Fruit fly (Drosophila melanogaster) whole organism, embryonic: ENCODE results near the gene CG31278.

Experiments
- Bgb ChIP-seq: fragments of 200-800 bp; sonication (Bioruptor generic); IDR thresholded peaks from 2 replicates; pipeline ENCODE4 v1.3.6; 2022; ENCODE audit warnings: missing biosample characterization, missing genetic modification characterization; ENCODE audit not compliant: partially characterized antibody
- BtbVII ChIP-seq: fragments of 200-800 bp; sonication (Bioruptor generic); optimal IDR thresholded peaks from 3 replicates; lab custom pipeline; 2017; ENCODE audit warnings: missing biosample characterization, mild to moderate bottlenecking, missing genetic modification characterization
- Bteb2 ChIP-seq: fragments of 200-800 bp; sonication (Bioruptor generic); optimal IDR thresholded peaks from 2 replicates; lab custom pipeline; 2016; ENCODE audit warnings: missing biosample characterization, missing genetic modification characterization
- CG10321 ChIP-seq: fragments of 200-800 bp; sonication (Bioruptor generic); IDR thresholded peaks from 2 replicates; pipeline ENCODE4 v1.3.6; 2022; ENCODE audit warnings: missing biosample characterization, missing genetic modification characterization
- CG11504 ChIP-seq: fragments of 200-800 bp; sonication (Bioruptor generic); optimal IDR thresholded peaks from 3 replicates; lab custom pipeline; 2019; ENCODE audit warnings: missing biosample characterization, mild to moderate bottlenecking, missing genetic modification characterization, moderate library complexity
- CG12071 ChIP-seq: fragments of 200-800 bp; sonication (Bioruptor generic); optimal IDR thresholded peaks from 3 replicates; lab custom pipeline; 2018; ENCODE audit warnings: missing biosample characterization, mild to moderate bottlenecking, missing genetic modification characterization
- CG14710 ChIP-seq: fragments of 200-800 bp; sonication (Bioruptor generic); optimal IDR thresholded peaks from 3 replicates; lab custom pipeline; 2019; ENCODE audit warnings: missing biosample characterization, mild to moderate bottlenecking, missing genetic modification characterization, moderate library complexity
- CG1647 ChIP-seq: fragments of 200-800 bp; sonication (Bioruptor generic); optimal IDR thresholded peaks from 3 replicates; lab custom pipeline; 2016; ENCODE audit warnings: missing biosample characterization, missing genetic modification characterization
- CG1792 ChIP-seq: fragments of 200-800 bp; sonication (Bioruptor generic); optimal IDR thresholded peaks from 2 replicates; lab custom pipeline; 2016; ENCODE audit warnings: missing biosample characterization, missing genetic modification characterization
- CG2712 ChIP-seq: fragments of 200-800 bp; optimal IDR thresholded peaks from 3 replicates; lab custom pipeline; 2019; ENCODE audit warnings: missing biosample characterization, mild to moderate bottlenecking, missing genetic modification characterization, moderate library complexity
- CG3995 ChIP-seq: fragments of 200-800 bp; sonication (Bioruptor generic); optimal IDR thresholded peaks from 3 replicates; lab custom pipeline; 2016; ENCODE audit warnings: missing biosample characterization, missing genetic modification characterization
- CG7987 ChIP-seq: fragments of 200-800 bp; sonication (Bioruptor generic); optimal IDR thresholded peaks from 2 replicates; lab custom pipeline; 2018; ENCODE audit warnings: missing biosample characterization, mild to moderate bottlenecking, missing genetic modification characterization, moderate library complexity
- Dbx ChIP-seq: fragments of 200-800 bp; sonication (Bioruptor generic); IDR thresholded peaks from 3 replicates; pipeline ENCODE4 v1.3.6; 2022; ENCODE audit warnings: missing biosample characterization, missing genetic modification characterization
- Doc2 ChIP-seq: fragments of 200-800 bp; sonication (Bioruptor generic); IDR thresholded peaks from 2 replicates; pipeline ENCODE4 v1.3.6; 2022; ENCODE audit warnings: missing biosample characterization, missing genetic modification characterization
- E2f1 ChIP-seq: fragments of 200-800 bp; sonication (Bioruptor generic); IDR thresholded peaks from 2 replicates; pipeline ENCODE4 v1.3.6; 2022; ENCODE audit warnings: missing biosample characterization, missing genetic modification characterization
- Hr3 ChIP-seq: fragments of 200-800 bp; sonication (Bioruptor generic); optimal IDR thresholded peaks from 3 replicates; lab custom pipeline; 2016; ENCODE audit warnings: missing biosample characterization, missing genetic modification characterization
- Lhr ChIP-seq: fragments of 200-800 bp; sonication (Bioruptor generic); optimal IDR thresholded peaks from 3 replicates; lab custom pipeline; 2017; ENCODE audit warnings: mild to moderate bottlenecking, missing biosample characterization, missing genetic modification reagents, missing genetic modification characterization
- Lpt ChIP-seq: fragments of >200 bp; optimal IDR thresholded peaks from 2 replicates; lab custom pipeline; 2018; ENCODE audit warnings: missing biosample characterization, missing genetic modification characterization
- MBD-R2 ChIP-seq: fragments of 200-800 bp; sonication (Bioruptor generic); IDR thresholded peaks from 2 replicates; pipeline ENCODE4 v1.3.6; 2022; ENCODE audit warnings: missing biosample characterization, missing genetic modification characterization
- MTF-1 ChIP-seq: fragments of 200-800 bp; sonication (Bioruptor generic); optimal IDR thresholded peaks from 2 replicates; lab custom pipeline; 2018; ENCODE audit warnings: missing biosample characterization, mild to moderate bottlenecking, missing genetic modification characterization, borderline replicate concordance
- Med ChIP-seq: fragments of 200-800 bp; sonication (Bioruptor generic); peaks from one replicate; lab custom pipeline; 2016; ENCODE audit warnings: missing biosample characterization, missing genetic modification characterization, mild to moderate bottlenecking, inconsistent platforms, moderate library complexity
- Mes4 ChIP-seq: fragments of 200-800 bp; sonication (Bioruptor generic); optimal IDR thresholded peaks from 2 replicates; lab custom pipeline; 2016; ENCODE audit warnings: missing biosample characterization, missing genetic modification characterization
- Mrtf ChIP-seq: fragments of 200-800 bp; sonication (Bioruptor generic); IDR thresholded peaks from 3 replicates; pipeline ENCODE4 v1.3.6; 2022; ENCODE audit warnings: missing biosample characterization, missing genetic modification characterization
- Rx ChIP-seq: fragments of 200-800 bp; sonication (Bioruptor generic); IDR thresholded peaks from 2 replicates; pipeline ENCODE4 v1.3.6; 2022; ENCODE audit warnings: missing biosample characterization, missing genetic modification characterization
- Vsx1 ChIP-seq: fragments of 200-800 bp; sonication (Bioruptor generic); optimal IDR thresholded peaks from 2 replicates; lab custom pipeline; 2017; ENCODE audit warnings: missing biosample characterization, mild to moderate bottlenecking, missing genetic modification characterization, missing genetic modification reagents
- ara ChIP-seq: fragments of 200-800 bp; sonication (Bioruptor generic); IDR thresholded peaks from 2 replicates; pipeline ENCODE4 v1.3.6; 2022; ENCODE audit warnings: missing biosample characterization, missing genetic modification characterization
- cad ChIP-seq: fragments of >200 bp; optimal IDR thresholded peaks from 2 replicates; lab custom pipeline; 2017; ENCODE audit warnings: missing biosample characterization, missing genetic modification characterization
- cg ChIP-seq: fragments of 200-800 bp; sonication (Bioruptor generic); optimal IDR thresholded peaks from 3 replicates; lab custom pipeline; 2019; ENCODE audit warnings: missing biosample characterization, mild to moderate bottlenecking, missing genetic modification characterization, moderate library complexity
- chinmo ChIP-seq: fragments of 200-800 bp; sonication (Bioruptor generic); IDR thresholded peaks from 4 replicates; pipeline ENCODE4 v1.3.6; 2022; ENCODE audit warnings: missing biosample characterization, missing genetic modification characterization; ENCODE audit not compliant: partially characterized antibody
- chn ChIP-seq: fragments of 200-800 bp; sonication (Bioruptor generic); optimal IDR thresholded peaks from 2 replicates; lab custom pipeline; 2016; ENCODE audit warnings: missing biosample characterization, missing genetic modification characterization
- corto ChIP-seq: fragments of 200-800 bp; sonication (Bioruptor generic); optimal IDR thresholded peaks from 2 replicates; lab custom pipeline; 2016; ENCODE audit warnings: missing biosample characterization, mild to moderate bottlenecking, missing genetic modification characterization, moderate library complexity
- danr ChIP-seq: fragments of 200-800 bp; sonication (Bioruptor generic); IDR thresholded peaks from 2 replicates; pipeline ENCODE4 v1.3.6; 2022; ENCODE audit warnings: missing biosample characterization, missing genetic modification characterization
- dpn ChIP-seq, 2 experiments: fragments of 200-800 bp; sonication (Bioruptor generic); optimal IDR thresholded peaks; 3 replicates each; lab custom pipeline; 2016; ENCODE audit warnings: missing biosample characterization in 2 of 2, missing genetic modification characterization in 2 of 2
- fru ChIP-seq: fragments of >200 bp; optimal IDR thresholded peaks from 2 replicates; lab custom pipeline; 2017
- jigr1 ChIP-seq: fragments of 200-800 bp; sonication (Bioruptor generic); IDR thresholded peaks from 3 replicates; pipeline ENCODE4 v1.3.6; 2022; ENCODE audit warnings: missing biosample characterization, missing genetic modification characterization
- knrl ChIP-seq: fragments of 200-800 bp; sonication (Bioruptor generic); IDR thresholded peaks from 3 replicates; pipeline ENCODE4 v1.3.6; 2022; ENCODE audit warnings: missing biosample characterization, missing genetic modification characterization; ENCODE audit not compliant: partially characterized antibody
- lilli ChIP-seq: fragments of 200-800 bp; sonication (Bioruptor generic); optimal IDR thresholded peaks from 3 replicates; lab custom pipeline; 2016; ENCODE audit warnings: missing biosample characterization, missing genetic modification characterization
- mld ChIP-seq: fragments of 200-800 bp; sonication (Bioruptor generic); IDR thresholded peaks from 3 replicates; pipeline ENCODE4 v1.3.6; 2022; ENCODE audit warnings: missing biosample characterization, missing genetic modification characterization; ENCODE audit not compliant: partially characterized antibody
- nau ChIP-seq: fragments of 200-800 bp; sonication (Bioruptor generic); optimal IDR thresholded peaks from 3 replicates; lab custom pipeline; 2017; ENCODE audit warnings: missing biosample characterization, mild to moderate bottlenecking, missing genetic modification characterization, missing genetic modification reagents
- nmo ChIP-seq: fragments of 200-800 bp; sonication (Bioruptor generic); optimal IDR thresholded peaks from 2 replicates; lab custom pipeline; 2018; ENCODE audit warnings: missing biosample characterization, mild to moderate bottlenecking, missing genetic modification characterization, moderate library complexity
- peb ChIP-seq: fragments of 200-800 bp; sonication (Bioruptor generic); IDR thresholded peaks from 2 replicates; pipeline ENCODE4 v1.3.6; 2022; ENCODE audit warnings: missing biosample characterization, missing genetic modification characterization
- pita ChIP-seq: fragments of 200-800 bp; sonication (Bioruptor generic); optimal IDR thresholded peaks from 2 replicates; lab custom pipeline; 2017; ENCODE audit warnings: missing biosample characterization, mild to moderate bottlenecking, missing genetic modification characterization
- sc ChIP-seq, 3 experiments: fragments of >200 bp in 2 of 3; fragments of 200-800 bp in 1 of 3; sonication (Bioruptor generic) in 1 of 3; optimal IDR thresholded peaks; 2 replicates in 2 of 3; 3 replicates in 1 of 3; lab custom pipeline; 2017; ENCODE audit warnings: mild to moderate bottlenecking in 1 of 3, missing biosample characterization in 1 of 3, missing genetic modification characterization in 1 of 3, missing genetic modification reagents in 1 of 3
- sd ChIP-seq: fragments of 200-800 bp; sonication (Bioruptor generic); optimal IDR thresholded peaks from 3 replicates; lab custom pipeline; 2018; ENCODE audit warnings: missing biosample characterization, mild to moderate bottlenecking, missing genetic modification characterization, moderate library complexity
- shn ChIP-seq: fragments of 200-800 bp; sonication (Bioruptor generic); optimal IDR thresholded peaks from 3 replicates; lab custom pipeline; 2016; ENCODE audit warnings: missing biosample characterization, missing genetic modification characterization
- sug ChIP-seq: fragments of 200-800 bp; optimal IDR thresholded peaks from 2 replicates; lab custom pipeline; 2019; ENCODE audit warnings: missing biosample characterization, mild to moderate bottlenecking, missing genetic modification characterization, moderate library complexity
- trem ChIP-seq: fragments of 200-800 bp; optimal IDR thresholded peaks from 3 replicates; lab custom pipeline; 2019; ENCODE audit warnings: missing biosample characterization, mild to moderate bottlenecking, missing genetic modification characterization, moderate library complexity
- ttk ChIP-seq: fragments of 200-800 bp; sonication (Bioruptor generic); IDR thresholded peaks from 2 replicates; pipeline ENCODE4 v2.1.2; 2022; ENCODE audit warnings: missing biosample characterization, missing genetic modification characterization
- tup ChIP-seq: fragments of 200-800 bp; sonication (Bioruptor generic); optimal IDR thresholded peaks from 2 replicates; lab custom pipeline; 2016; ENCODE audit warnings: missing biosample characterization, mild to moderate bottlenecking, missing genetic modification characterization, moderate library complexity
- unpg ChIP-seq: fragments of 200-800 bp; sonication (Bioruptor generic); optimal IDR thresholded peaks from 3 replicates; lab custom pipeline; 2018; ENCODE audit warnings: missing biosample characterization, mild to moderate bottlenecking, missing genetic modification characterization, moderate library complexity
- zen2 ChIP-seq: fragments of 200-800 bp; sonication (Bioruptor generic); IDR thresholded peaks from 3 replicates; pipeline ENCODE4 v1.3.6; 2022; ENCODE audit warnings: missing biosample characterization, missing genetic modification characterization; ENCODE audit not compliant: partially characterized antibody

The CG31278 gene

DNA sequence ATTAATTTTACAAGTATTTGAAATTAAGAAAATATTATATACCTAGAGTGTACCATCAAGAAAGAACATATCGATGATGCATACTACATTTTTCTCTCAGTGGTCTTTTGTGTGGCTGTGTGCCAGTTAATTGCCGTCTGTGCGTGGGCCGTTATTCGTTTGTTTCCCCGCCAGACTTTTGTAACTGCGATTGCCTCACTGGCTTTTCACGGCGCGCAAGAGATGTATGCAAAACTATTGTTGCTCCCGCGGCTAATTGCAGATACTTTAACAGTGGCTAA lies 26.5 kb downstream of the CG31278 start (continued):
- TF ChIP-seq ttk (GFP tag; lab: Robert Waterston, UW) (peak; percentile 59; the same call in 1 of the 2 replicates), Bteb2 (GFP tag; lab: Kevin White, UChicago) (no peak), Doc2 (GFP tag; lab: Robert Waterston, UW) (no peak), chinmo (no peak), corto (GFP tag; lab: Kevin White, UChicago) (no peak), CG1647 (no peak), ara (GFP tag; lab: Robert Waterston, UW) (no peak), zen2 (GFP tag; lab: Robert Waterston, UW) (no peak), CG14710 (tag; lab: Kevin White, UChicago) (no peak), MTF-1 (GFP tag; lab: Kevin White, UChicago) (peak; percentile 11), Vsx1 (GFP tag; lab: Kevin White, UChicago) (peak; percentile 32), BtbVII (no peak), cad (no peak), knrl (GFP tag; lab: Robert Waterston, UW) (no peak), shn (GFP tag; lab: Kevin White, UChicago) (no peak), Hr3 (GFP tag; lab: Kevin White, UChicago) (no peak), CG10321 (GFP tag; lab: Robert Waterston, UW) (0 out of 2 replicates have a peak, but pooled peaks have one; percentile 33), tup (no peak), CG12071 (peak; percentile 22), Dbx (0 out of 3 replicates have a peak, but pooled peaks have one; percentile 17), CG3995 (GFP tag; lab: Kevin White, UChicago) (no peak), chn (GFP tag; lab: Kevin White, UChicago) (no peak), dpn (GFP tag; optimal IDR thresholded peaks at IDR 0.05; lab: Kevin White, UChicago) (no peak), Mes4 (no peak), CG2712 (tag; lab: Kevin White, UChicago) (peak; percentile 47), unpg (GFP tag; lab: Kevin White, UChicago) (peak; percentile 75), Lpt (GFP tag; lab: Kevin White, UChicago) (no peak), danr (peak; percentile 56; the same call in 1 of the 2 replicates), MBD-R2 (GFP tag; lab: Robert Waterston, UW) (no peak), Bgb (GFP tag; lab: Robert Waterston, UW) (no peak), peb (GFP tag; lab: Robert Waterston, UW) (peak; percentile 41; the same call in 1 of the 2 replicates), E2f1 (GFP tag; lab: Robert Waterston, UW) (peak; percentile 66), sug (no peak), lilli (GFP tag; lab: Kevin White, UChicago) (no peak), jigr1 (GFP tag; lab: Robert Waterston, UW) (no peak), trem (tag; lab: Kevin White, UChicago) (no peak), CG11504 (tag; lab: Kevin White, UChicago) (peak; percentile 18), Med (GFP tag; lab: Kevin White, UChicago) (peak; percentile 74), Mrtf (peak; percentile 75), mld (no peak), Lhr (no peak), pita (GFP tag; lab: Kevin White, UChicago) (no peak), CG1792 (GFP tag; lab: Kevin White, UChicago) (no peak), sc (optimal IDR thresholded peaks at IDR 0.05; lab: Kevin White, UChicago) (no peak), sc (GFP tag; optimal IDR thresholded peaks at IDR 0.05; lab: Kevin White, UChicago) (no peak), nmo (GFP tag; lab: Kevin White, UChicago) (no peak), nau (GFP tag; lab: Kevin White, UChicago) (no peak), sd (tag; lab: Kevin White, UChicago) (no peak), CG7987 (peak; percentile 12), fru (no peak), cg (no peak), Rx (GFP tag; lab: Robert Waterston, UW) (peak; percentile 51; the same call in 1 of the 2 replicates)
